Fruit fly (Drosophila melanogaster): ENCODE data around the gene Argk2.
A peak's percentile ranks its signal among the peaks of the same experiment; 100 is the strongest.

The Argk2 gene

DNA sequence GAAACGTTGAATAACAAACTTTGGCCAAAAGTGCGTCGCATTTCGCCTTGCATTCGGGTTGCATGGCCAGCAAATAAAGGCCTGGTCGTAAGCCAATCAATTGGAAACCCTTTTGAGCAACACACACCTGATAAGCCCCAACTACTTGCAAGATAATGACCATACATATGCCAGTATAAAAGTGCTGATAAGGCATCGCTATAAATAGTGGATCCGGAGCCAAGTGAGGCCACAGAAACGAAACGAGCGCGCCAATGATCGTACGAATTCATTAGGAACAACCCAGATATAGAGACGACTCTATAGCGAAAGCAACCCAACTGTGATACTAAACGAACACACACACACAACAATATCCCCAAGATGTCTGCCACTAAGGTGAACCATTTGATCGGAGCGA lies 49.4 kb downstream of the Argk2 start, which contains the start of gene CG13315 (continued):
- peak; percentile 35 for TF ChIP-seq Deaf1 (tag; optimal IDR thresholded peaks at IDR 0.05)
- no peak for TF ChIP-seq CoRest (tag; optimal IDR thresholded peaks at IDR 0.05)
- TF ChIP-seq Hmr (GFP tag; optimal IDR thresholded peaks at IDR 0.05), result peak; percentile 13
- TF ChIP-seq GATAe (GFP tag; conservative IDR thresholded peaks at IDR 0.05), result peak; percentile 66
- TF ChIP-seq jing (GFP tag; optimal IDR thresholded peaks at IDR 0.05), result no peak
- TF ChIP-seq lab (GFP tag; optimal IDR thresholded peaks at IDR 0.05), result peak; percentile 37
- 0 out of 2 replicates have a peak, but pooled peaks have one; percentile 22 for TF ChIP-seq CG9932 (GFP tag; IDR thresholded peaks at IDR 0.05)
- no peak for TF ChIP-seq sob (GFP tag; IDR thresholded peaks at IDR 0.05)
- peak; percentile 57 for TF ChIP-seq HmgZ (tag; optimal IDR thresholded peaks at IDR 0.05)
- no peak for TF ChIP-seq Usf (GFP tag; optimal IDR thresholded peaks at IDR 0.05)
- TF ChIP-seq B-H2 (GFP tag; optimal IDR thresholded peaks at IDR 0.05), result peak; percentile 22
